Worm (Caenorhabditis elegans) whole organism, late embryonic: ENCODE results near the gene C24H11.1.

ENCODE experiments used
- C08G9.2 ChIP-seq: sonication (generic microtip); optimal IDR thresholded peaks from 2 replicates; lab custom pipeline; 2016; ENCODE audit warnings: mild to moderate bottlenecking, missing genetic modification characterization, moderate library complexity, missing compliant biosample characterization
- C38D4.7 ChIP-seq: fragments of 200-800 bp; sonication (Bioruptor generic); optimal IDR thresholded peaks from 2 replicates; lab custom pipeline; 2018; ENCODE audit warnings: mild to moderate bottlenecking, missing genetic modification characterization, moderate library complexity, missing compliant biosample characterization
- F13H6.1 ChIP-seq: sonication (generic microtip); optimal IDR thresholded peaks from 2 replicates; lab custom pipeline; 2016; ENCODE audit warnings: missing genetic modification characterization, missing compliant biosample characterization
- K02D7.2 ChIP-seq: sonication (generic microtip); optimal IDR thresholded peaks from 2 replicates; lab custom pipeline; 2017; ENCODE audit warnings: mild to moderate bottlenecking, missing genetic modification characterization, missing compliant biosample characterization
- T23F11.4 ChIP-seq: fragments of 200-800 bp; sonication (Bioruptor generic); optimal IDR thresholded peaks from 2 replicates; lab custom pipeline; 2018; ENCODE audit warnings: mild to moderate bottlenecking, missing genetic modification characterization, missing compliant biosample characterization
- Y22D7AL.16 ChIP-seq: sonication (generic microtip); optimal IDR thresholded peaks from 2 replicates; lab custom pipeline; 2016; ENCODE audit warnings: missing genetic modification characterization, missing compliant biosample characterization
- ahr-1 ChIP-seq: sonication (generic microtip); optimal IDR thresholded peaks from 2 replicates; lab custom pipeline; 2016; ENCODE audit warnings: missing genetic modification characterization, missing compliant biosample characterization
- ama-1 ChIP-seq: fragments of 150-350 bp; optimal IDR thresholded peaks from 2 replicates; lab custom pipeline; 2014
- ceh-31 ChIP-seq: sonication (generic microtip); optimal IDR thresholded peaks from 2 replicates; lab custom pipeline; 2016; ENCODE audit warnings: missing genetic modification characterization, missing compliant biosample characterization
- ceh-45 ChIP-seq: fragments of 200-800 bp; sonication (Bioruptor generic); IDR thresholded peaks from 2 replicates; pipeline ENCODE4 v1.3.6; 2022; ENCODE audit warnings: missing genetic modification reagents, missing genetic modification characterization, missing compliant biosample characterization
- ceh-9 ChIP-seq: sonication (generic microtip); optimal IDR thresholded peaks from 2 replicates; lab custom pipeline; 2016; ENCODE audit warnings: mild to moderate bottlenecking, missing genetic modification characterization, inconsistent platforms, missing compliant biosample characterization
- che-1 ChIP-seq: sonication (generic microtip); optimal IDR thresholded peaks from 2 replicates; lab custom pipeline; 2016; ENCODE audit warnings: mild to moderate bottlenecking, missing genetic modification characterization, missing compliant biosample characterization
- dve-1 ChIP-seq: sonication (generic microtip); optimal IDR thresholded peaks from 2 replicates; lab custom pipeline; 2017; ENCODE audit warnings: antibody characterized with exemption, mild to moderate bottlenecking, missing genetic modification characterization, missing compliant biosample characterization
- ets-4 ChIP-seq: sonication (generic microtip); optimal IDR thresholded peaks from 2 replicates; lab custom pipeline; 2016; ENCODE audit warnings: missing genetic modification characterization, missing compliant biosample characterization
- eyg-1 ChIP-seq: sonication (generic microtip); optimal IDR thresholded peaks from 2 replicates; lab custom pipeline; 2016; ENCODE audit warnings: missing genotype, missing genetic modification characterization, missing compliant biosample characterization
- fax-1 ChIP-seq: sonication (generic microtip); optimal IDR thresholded peaks from 2 replicates; lab custom pipeline; 2016; ENCODE audit warnings: missing genotype, missing genetic modification characterization, missing compliant biosample characterization
- fkh-10 ChIP-seq: fragments of 150-350 bp; optimal IDR thresholded peaks from 2 replicates; lab custom pipeline; 2014; ENCODE audit warnings: missing biosample characterization, missing genetic modification reagents, missing genetic modification characterization
- fkh-6 ChIP-seq: sonication (generic microtip); optimal IDR thresholded peaks from 2 replicates; lab custom pipeline; 2016; ENCODE audit warnings: missing genetic modification characterization, missing compliant biosample characterization
- gmeb-2 ChIP-seq: sonication (generic microtip); optimal IDR thresholded peaks from 2 replicates; lab custom pipeline; 2016; ENCODE audit warnings: missing genetic modification characterization, inconsistent platforms, missing compliant biosample characterization
- hlh-13 ChIP-seq: fragments of 200-800 bp; sonication (Bioruptor generic); optimal IDR thresholded peaks from 2 replicates; lab custom pipeline; 2018; ENCODE audit warnings: mild to moderate bottlenecking, missing genetic modification characterization, missing compliant biosample characterization
- hlh-15 ChIP-seq: sonication (generic microtip); optimal IDR thresholded peaks from 2 replicates; lab custom pipeline; 2016; ENCODE audit warnings: missing genetic modification characterization, missing compliant biosample characterization
- hlh-30 ChIP-seq: sonication (generic microtip); optimal IDR thresholded peaks from 2 replicates; lab custom pipeline; 2017; ENCODE audit warnings: antibody characterized with exemption, missing genetic modification characterization, missing compliant biosample characterization; ENCODE audit not compliant: insufficient read depth
- hlh-6 ChIP-seq: sonication (generic microtip); optimal IDR thresholded peaks from 2 replicates; lab custom pipeline; 2016; ENCODE audit warnings: missing genotype, missing genetic modification characterization, missing compliant biosample characterization
- hlh-8 ChIP-seq: sonication (generic microtip); optimal IDR thresholded peaks from 2 replicates; lab custom pipeline; 2016; ENCODE audit warnings: missing genotype, missing genetic modification characterization, missing compliant biosample characterization
- lin-11 ChIP-seq: fragments of 200-800 bp; sonication (Bioruptor generic); optimal IDR thresholded peaks from 2 replicates; lab custom pipeline; 2018; ENCODE audit warnings: mild to moderate bottlenecking, missing genetic modification characterization, missing compliant biosample characterization
- madf-2 ChIP-seq: sonication (generic microtip); optimal IDR thresholded peaks from 2 replicates; lab custom pipeline; 2017; ENCODE audit warnings: missing genetic modification characterization, missing compliant biosample characterization
- mec-3 ChIP-seq: sonication (generic microtip); optimal IDR thresholded peaks from 2 replicates; lab custom pipeline; 2016; ENCODE audit warnings: borderline replicate concordance, missing genetic modification characterization, missing compliant biosample characterization
- nfya-1 ChIP-seq: sonication (generic microtip); optimal IDR thresholded peaks from 2 replicates; lab custom pipeline; 2017; ENCODE audit warnings: missing genetic modification characterization, mild to moderate bottlenecking, missing compliant biosample characterization, antibody characterized with exemption, moderate library complexity
- npax-4 ChIP-seq: sonication (generic microtip); optimal IDR thresholded peaks from 2 replicates; lab custom pipeline; 2016; ENCODE audit warnings: missing genetic modification characterization, missing compliant biosample characterization
- pag-3 ChIP-seq: sonication (generic microtip); optimal IDR thresholded peaks from 2 replicates; lab custom pipeline; 2016; ENCODE audit warnings: missing compliant biosample characterization, missing genetic modification characterization, borderline replicate concordance
- pax-1 ChIP-seq: fragments of 150-350 bp; optimal IDR thresholded peaks from 2 replicates; lab custom pipeline; 2014; ENCODE audit warnings: missing biosample characterization, missing genetic modification characterization
- pha-2 ChIP-seq: sonication (generic microtip); optimal IDR thresholded peaks from 2 replicates; lab custom pipeline; 2017; ENCODE audit warnings: mild to moderate bottlenecking, missing genetic modification characterization, missing compliant biosample characterization
- pha-4 ChIP-seq: fragments of 150-350 bp; optimal IDR thresholded peaks from 2 replicates; lab custom pipeline; 2018; ENCODE audit warnings: missing biosample characterization, missing genetic modification reagents, missing genetic modification characterization
- pqm-1 ChIP-seq: sonication (generic microtip); optimal IDR thresholded peaks from 2 replicates; lab custom pipeline; 2016; ENCODE audit warnings: missing genetic modification characterization, missing compliant biosample characterization
- pros-1 ChIP-seq: fragments of 150-350 bp; optimal IDR thresholded peaks from 2 replicates; lab custom pipeline; 2014; ENCODE audit warnings: missing biosample characterization, missing genetic modification reagents, missing genetic modification characterization
- tbx-7 ChIP-seq: sonication (generic microtip); optimal IDR thresholded peaks from 2 replicates; lab custom pipeline; 2016; ENCODE audit warnings: missing genotype, missing genetic modification characterization, missing compliant biosample characterization
- ttx-3 ChIP-seq: sonication (generic microtip); optimal IDR thresholded peaks from 2 replicates; lab custom pipeline; 2016; ENCODE audit warnings: missing genetic modification reagents, missing genetic modification characterization, missing compliant biosample characterization
- unc-3 ChIP-seq, 2 experiments: fragments of 200-800 bp in 1 of 2; sonication (Bioruptor generic) in 1 of 2; sonication (generic microtip) in 1 of 2; conservative IDR thresholded peaks in 1 of 2; optimal IDR thresholded peaks in 1 of 2; 2 replicates each; pipeline versions ENCODE4 v1.3.6 to Lab custom; 2016 to 2022; ENCODE audit warnings: missing compliant biosample characterization in 2 of 2, missing genetic modification characterization in 2 of 2, missing genetic modification reagents in 1 of 2
- ztf-16 ChIP-seq: sonication (generic microtip); optimal IDR thresholded peaks from 2 replicates; lab custom pipeline; 2017; ENCODE audit warnings: missing genetic modification characterization, missing compliant biosample characterization

C24H11.1 gene

ce11 chrIII:11750232-11750631 lies 37.2 kb upstream of the C24H11.1 start:
- TF ChIP-seq ztf-16 (tag; lab: Kevin White, UChicago) (no peak), fax-1 (no peak), madf-2 (no peak), Y22D7AL.16 (tag; lab: Kevin White, UChicago) (no peak), unc-3 (GFP tag; conservative IDR thresholded peaks at IDR 0.05; lab: Robert Waterston, UW) (no peak), unc-3 (tag; optimal IDR thresholded peaks at IDR 0.05; lab: Kevin White, UChicago) (no peak), eyg-1 (tag; lab: Kevin White, UChicago) (no peak), T23F11.4 (GFP tag; lab: Kevin White, UChicago) (no peak), dve-1 (tag; lab: Kevin White, UChicago) (no peak), C08G9.2 (tag; lab: Kevin White, UChicago) (no peak), hlh-15 (tag; lab: Kevin White, UChicago) (no peak), pros-1 (no peak), nfya-1 (tag; lab: Kevin White, UChicago) (no peak), pag-3 (tag; lab: Kevin White, UChicago) (no peak)

- TF ChIP-seq che-1 (no peak), hlh-13 (GFP tag; lab: Kevin White, UChicago) (no peak), unc-3 (GFP tag; conservative IDR thresholded peaks at IDR 0.05; lab: Robert Waterston, UW) (no peak), unc-3 (tag; optimal IDR thresholded peaks at IDR 0.05; lab: Kevin White, UChicago) (no peak), eyg-1 (tag; lab: Kevin White, UChicago) (no peak), hlh-6 (tag; lab: Kevin White, UChicago) (no peak), ttx-3 (tag; lab: Kevin White, UChicago) (no peak), pax-1 (tag; lab: Kevin White, UChicago) (no peak), gmeb-2 (tag; lab: Kevin White, UChicago) (no peak), pag-3 (tag; lab: Kevin White, UChicago) (no peak), C38D4.7 (GFP tag; lab: Kevin White, UChicago) (no peak), lin-11 (tag; lab: Kevin White, UChicago) (no peak), ceh-9 (tag; lab: Kevin White, UChicago) (no peak), pqm-1 (no peak), ahr-1 (tag; lab: Kevin White, UChicago) (no peak)
These were observed 36.7 kb upstream of the C24H11.1 start for ce11 chrIII:11750817-11751216.

- no peak for TF ChIP-seq pha-4
- TF ChIP-seq tbx-7: no peak
- TF ChIP-seq K02D7.2 (tag; lab: Kevin White, UChicago): no peak
- no peak for TF ChIP-seq pax-1 (tag; lab: Kevin White, UChicago)
- TF ChIP-seq mec-3 (tag; lab: Kevin White, UChicago): no peak
- no peak for TF ChIP-seq ama-1 (lab: Kevin White, UChicago)
- no peak for TF ChIP-seq lin-11 (tag; lab: Kevin White, UChicago)
- TF ChIP-seq npax-4 (tag; lab: Kevin White, UChicago): no peak
- no peak for TF ChIP-seq fkh-6 (tag; lab: Kevin White, UChicago)
- no peak for TF ChIP-seq C08G9.2 (tag; lab: Kevin White, UChicago)
- no peak for TF ChIP-seq C38D4.7 (GFP tag; lab: Kevin White, UChicago)
- TF ChIP-seq ceh-45: no peak
- TF ChIP-seq pha-2: no peak
These were observed 29.6 kb upstream of the C24H11.1 start for ce11 chrIII:11757892-11758291.

- no peak for TF ChIP-seq ets-4 (tag; lab: Kevin White, UChicago)
- TF ChIP-seq fkh-10: no peak
- no peak for TF ChIP-seq hlh-30 (tag; lab: Kevin White, UChicago)
- no peak for TF ChIP-seq hlh-15 (tag; lab: Kevin White, UChicago)
- no peak for TF ChIP-seq ceh-31 (tag; lab: Kevin White, UChicago)
- TF ChIP-seq hlh-8: no peak
- no peak for TF ChIP-seq F13H6.1 (tag; lab: Kevin White, UChicago)
These were observed 26.8 kb upstream of the C24H11.1 start for ce11 chrIII:11760634-11761033.
